Fruit fly (Drosophila melanogaster) whole organism, adult: ENCODE data around the gene CG43915.

Experiments
- CG11617 ChIP-seq: fragments of 200-800 bp; sonication (Bioruptor generic); optimal IDR thresholded peaks from 2 replicates; lab custom pipeline; 2017; ENCODE audit warnings: mild to moderate bottlenecking, missing biosample characterization, missing genetic modification reagents, missing genetic modification characterization
- CG12768 ChIP-seq: fragments of 200-800 bp; sonication (Bioruptor generic); optimal IDR thresholded peaks from 2 replicates; lab custom pipeline; 2017; ENCODE audit warnings: missing biosample characterization, missing genetic modification characterization, mild to moderate bottlenecking, moderate library complexity, missing genetic modification reagents
- CG14711 ChIP-seq: fragments of 200-800 bp; sonication (Bioruptor generic); optimal IDR thresholded peaks from 2 replicates; lab custom pipeline; 2018; ENCODE audit warnings: missing biosample characterization, mild to moderate bottlenecking, missing genetic modification characterization, moderate library complexity
- CG1620 ChIP-seq: fragments of 200-800 bp; sonication (Bioruptor generic); optimal IDR thresholded peaks from 2 replicates; lab custom pipeline; 2016; ENCODE audit warnings: missing biosample characterization, missing genetic modification characterization
- CG33017 ChIP-seq: fragments of 200-800 bp; sonication (Bioruptor generic); optimal IDR thresholded peaks from 2 replicates; lab custom pipeline; 2018; ENCODE audit warnings: missing biosample characterization, mild to moderate bottlenecking, missing genetic modification characterization, moderate library complexity
- CG5204 ChIP-seq: fragments of 200-800 bp; sonication (Bioruptor generic); optimal IDR thresholded peaks from 2 replicates; lab custom pipeline; 2016; ENCODE audit warnings: missing biosample characterization, missing genetic modification characterization
- CG7045 ChIP-seq: fragments of 200-800 bp; sonication (Bioruptor generic); optimal IDR thresholded peaks from 2 replicates; lab custom pipeline; 2017; ENCODE audit warnings: missing biosample characterization, mild to moderate bottlenecking, missing genetic modification characterization
- CG7101 ChIP-seq: fragments of 200-800 bp; sonication (Bioruptor generic); optimal IDR thresholded peaks from 2 replicates; lab custom pipeline; 2018; ENCODE audit warnings: missing biosample characterization, mild to moderate bottlenecking, missing genetic modification characterization, moderate library complexity
- Clk ChIP-seq: fragments of 200-800 bp; sonication (Bioruptor generic); optimal IDR thresholded peaks from 2 replicates; lab custom pipeline; 2017; ENCODE audit warnings: missing biosample characterization, missing genetic modification characterization
- Crg-1 ChIP-seq: fragments of 200-800 bp; sonication (Bioruptor generic); optimal IDR thresholded peaks from 2 replicates; lab custom pipeline; 2016; ENCODE audit warnings: missing biosample characterization, missing genetic modification characterization
- Hr96 ChIP-seq: fragments of 200-800 bp; sonication (Bioruptor generic); optimal IDR thresholded peaks from 2 replicates; lab custom pipeline; 2016; ENCODE audit warnings: missing biosample characterization, missing genetic modification characterization
- Mnt ChIP-seq: fragments of 200-800 bp; sonication (Bioruptor generic); optimal IDR thresholded peaks from 2 replicates; lab custom pipeline; 2016; ENCODE audit warnings: missing biosample characterization, mild to moderate bottlenecking, missing genetic modification characterization
- bab1 ChIP-seq: fragments of 200-800 bp; sonication (Bioruptor generic); optimal IDR thresholded peaks from 3 replicates; lab custom pipeline; 2019; ENCODE audit warnings: missing biosample characterization, mild to moderate bottlenecking, missing genetic modification characterization, moderate library complexity
- cic ChIP-seq: fragments of 200-800 bp; sonication (Bioruptor generic); optimal IDR thresholded peaks from 2 replicates; lab custom pipeline; 2017; ENCODE audit warnings: missing biosample characterization, mild to moderate bottlenecking, missing genetic modification characterization, moderate library complexity
- cnc ChIP-seq, 2 experiments: fragments of >200 bp; optimal IDR thresholded peaks; 2 replicates each; lab custom pipeline; 2017
- kay ChIP-seq: fragments of 200-800 bp; sonication (Bioruptor generic); peaks from one replicate; lab custom pipeline; 2016; ENCODE audit warnings: missing biosample characterization, missing genetic modification characterization, borderline replicate concordance
- ovo ChIP-seq: fragments of 200-800 bp; sonication (Bioruptor generic); optimal IDR thresholded peaks from 2 replicates; lab custom pipeline; 2016; ENCODE audit warnings: missing biosample characterization, missing genetic modification characterization
- pad ChIP-seq: fragments of 200-800 bp; sonication (Bioruptor generic); optimal IDR thresholded peaks from 3 replicates; lab custom pipeline; 2017; ENCODE audit warnings: missing biosample characterization, missing genetic modification characterization, mild to moderate bottlenecking, moderate library complexity, missing genetic modification reagents
- tj ChIP-seq: fragments of 200-800 bp; sonication (Bioruptor generic); optimal IDR thresholded peaks from 3 replicates; lab custom pipeline; 2017; ENCODE audit warnings: missing biosample characterization, mild to moderate bottlenecking, missing genetic modification characterization, moderate library complexity
- toe ChIP-seq: fragments of 200-800 bp; sonication (Bioruptor generic); optimal IDR thresholded peaks from 2 replicates; lab custom pipeline; 2016; ENCODE audit warnings: missing biosample characterization, missing genetic modification characterization

CG43915 gene

dm6 chr3L:3933599-3933998 is 39.1 kb upstream of the CG43915 start:
- TF ChIP-seq kay (GFP tag; lab: Kevin White, UChicago), result peak; percentile 59
- TF ChIP-seq cnc (optimal IDR thresholded peaks at IDR 0.05; lab: Kevin White, UChicago), result no peak
- TF ChIP-seq Clk (GFP tag; lab: Kevin White, UChicago), result no peak

- no peak for TF ChIP-seq CG7101 (tag; lab: Kevin White, UChicago)
- no peak for TF ChIP-seq CG11617 (GFP tag; lab: Kevin White, UChicago)
Observed at dm6 chr3L:3934110-3934509, 38.6 kb upstream of the CG43915 start.

- TF ChIP-seq CG5204 (GFP tag; lab: Kevin White, UChicago) (no peak), tj (GFP tag; lab: Kevin White, UChicago) (no peak), CG11617 (GFP tag; lab: Kevin White, UChicago) (no peak), CG7101 (tag; lab: Kevin White, UChicago) (no peak), Crg-1 (GFP tag; lab: Kevin White, UChicago) (no peak), Hr96 (GFP tag; lab: Kevin White, UChicago) (no peak), kay (GFP tag; lab: Kevin White, UChicago) (no peak), pad (no peak), CG12768 (GFP tag; lab: Kevin White, UChicago) (no peak), Mnt (GFP tag; lab: Kevin White, UChicago) (no peak), cnc (optimal IDR thresholded peaks at IDR 0.05; lab: Kevin White, UChicago) (no peak), bab1 (GFP tag; lab: Kevin White, UChicago) (no peak), CG1620 (GFP tag; lab: Kevin White, UChicago) (no peak)
Observed at dm6 chr3L:3935567-3936207, 37.0 kb upstream of the CG43915 start, which contains the start of gene Eip63F-1. TSS of gene Eip63F-1 (minus strand) at chr3L:3935617.

dm6 chr3L:3937806-3938205 is 34.9 kb upstream of the CG43915 start, which contains the start of gene CG10866:
TSS of gene CG10866 (minus strand) at chr3L:3937992.
- no peak for TF ChIP-seq CG33017 (tag; lab: Kevin White, UChicago)

dm6 chr3L:3940075-3940819 is 32.5 kb upstream of the CG43915 start, which contains the start of gene CG12766:
TSS of gene CG12766 (minus strand) at chr3L:3940125.
- TF ChIP-seq CG7101 (tag; lab: Kevin White, UChicago) (peak; percentile 86), Hr96 (GFP tag; lab: Kevin White, UChicago) (no peak), CG7045 (GFP tag; lab: Kevin White, UChicago) (peak; percentile 53), cic (GFP tag; lab: Kevin White, UChicago) (peak; percentile 86), CG33017 (tag; lab: Kevin White, UChicago) (peak; percentile 78), Crg-1 (GFP tag; lab: Kevin White, UChicago) (no peak), tj (GFP tag; lab: Kevin White, UChicago) (peak; percentile 7), CG1620 (GFP tag; lab: Kevin White, UChicago) (no peak), bab1 (GFP tag; lab: Kevin White, UChicago) (peak; percentile 24), CG11617 (GFP tag; lab: Kevin White, UChicago) (peak; percentile 70), Clk (GFP tag; lab: Kevin White, UChicago) (no peak), CG14711 (tag; lab: Kevin White, UChicago) (peak; percentile 77), ovo (GFP tag; lab: Kevin White, UChicago) (no peak), kay (GFP tag; lab: Kevin White, UChicago) (peak; percentile 97), Mnt (GFP tag; lab: Kevin White, UChicago) (peak; percentile 56), pad (peak; percentile 10), CG12768 (GFP tag; lab: Kevin White, UChicago) (peak; percentile 67)

- no peak for TF ChIP-seq cnc (optimal IDR thresholded peaks at IDR 0.05; lab: Kevin White, UChicago)
- peak; percentile 50 for TF ChIP-seq CG7101 (tag; lab: Kevin White, UChicago)
- TF ChIP-seq CG11617 (GFP tag; lab: Kevin White, UChicago), result peak; percentile 15
- peak; percentile 34 for TF ChIP-seq CG14711 (tag; lab: Kevin White, UChicago)
- TF ChIP-seq toe, result no peak
- peak; percentile 54 for TF ChIP-seq CG12768 (GFP tag; lab: Kevin White, UChicago)
- no peak for TF ChIP-seq Clk (GFP tag; lab: Kevin White, UChicago)
- peak; percentile 49 for TF ChIP-seq Hr96 (GFP tag; lab: Kevin White, UChicago)
- peak; percentile 55 for TF ChIP-seq CG33017 (tag; lab: Kevin White, UChicago)
- TF ChIP-seq pad, result peak; percentile 10
- no peak for TF ChIP-seq CG7045 (GFP tag; lab: Kevin White, UChicago)
- peak; percentile 87 for TF ChIP-seq cic (GFP tag; lab: Kevin White, UChicago)
- TF ChIP-seq tj (GFP tag; lab: Kevin White, UChicago), result no peak
- peak; percentile 7 for TF ChIP-seq Crg-1 (GFP tag; lab: Kevin White, UChicago)
- peak; percentile 25 for TF ChIP-seq CG1620 (GFP tag; lab: Kevin White, UChicago)
- no peak for TF ChIP-seq ovo (GFP tag; lab: Kevin White, UChicago)
- no peak for TF ChIP-seq CG5204 (GFP tag; lab: Kevin White, UChicago)
- peak; percentile 87 for TF ChIP-seq Mnt (GFP tag; lab: Kevin White, UChicago)
- TF ChIP-seq bab1 (GFP tag; lab: Kevin White, UChicago), result peak; percentile 28
- TF ChIP-seq kay (GFP tag; lab: Kevin White, UChicago), result no peak
Observed at dm6 chr3L:3942241-3943028, 30.3 kb upstream of the CG43915 start, which contains the start of the genes CG10863 and CG14982. TSS of gene CG10863 (minus strand) at chr3L:3942465. TSS of gene CG14982 (plus strand) at chr3L:3942710.
